Fruit fly (Drosophila melanogaster) whole organism, embryonic: ENCODE data around the gene RPA1.

Experiments
- Adf1 ChIP-seq: fragments of 200-800 bp; sonication (Bioruptor generic); IDR thresholded peaks from 2 replicates; pipeline ENCODE4 v1.3.6; 2022; ENCODE audit warnings: missing biosample characterization, missing genetic modification characterization
- Bdp1 ChIP-seq: fragments of 200-800 bp; sonication (Bioruptor generic); optimal IDR thresholded peaks from 3 replicates; lab custom pipeline; 2016; ENCODE audit warnings: missing biosample characterization, missing genetic modification characterization
- Blimp-1 ChIP-seq: fragments of 200-800 bp; sonication (Bioruptor generic); optimal IDR thresholded peaks from 3 replicates; lab custom pipeline; 2018; ENCODE audit warnings: missing biosample characterization, missing genetic modification characterization, mild to moderate bottlenecking, moderate library complexity, missing genetic modification reagents
- CG11695 ChIP-seq: fragments of 200-800 bp; sonication (Bioruptor generic); IDR thresholded peaks from 3 replicates; pipeline ENCODE4 v1.3.6; 2022; ENCODE audit warnings: missing biosample characterization, missing genetic modification characterization
- CG12071 ChIP-seq: fragments of 200-800 bp; sonication (Bioruptor generic); optimal IDR thresholded peaks from 3 replicates; lab custom pipeline; 2018; ENCODE audit warnings: missing biosample characterization, mild to moderate bottlenecking, missing genetic modification characterization
- CG12155 ChIP-seq: fragments of 200-800 bp; sonication (Bioruptor generic); optimal IDR thresholded peaks from 3 replicates; lab custom pipeline; 2016; ENCODE audit warnings: missing biosample characterization, missing genetic modification characterization
- CG15514 ChIP-seq: fragments of 200-800 bp; sonication (Bioruptor generic); optimal IDR thresholded peaks from 3 replicates; lab custom pipeline; 2017; ENCODE audit warnings: missing biosample characterization, missing genetic modification characterization, mild to moderate bottlenecking, moderate library complexity, missing genetic modification reagents
- CG1792 ChIP-seq: fragments of 200-800 bp; sonication (Bioruptor generic); optimal IDR thresholded peaks from 2 replicates; lab custom pipeline; 2016; ENCODE audit warnings: missing biosample characterization, missing genetic modification characterization
- CG3065 ChIP-seq: fragments of 200-800 bp; sonication (Bioruptor generic); optimal IDR thresholded peaks from 2 replicates; lab custom pipeline; 2016; ENCODE audit warnings: missing biosample characterization, missing genetic modification characterization
- CG32767 ChIP-seq: fragments of 200-800 bp; sonication (Bioruptor generic); IDR thresholded peaks from 2 replicates; pipeline ENCODE4 v1.3.6; 2022; ENCODE audit warnings: missing biosample characterization, missing genetic modification characterization
- CG3281 ChIP-seq: fragments of 200-800 bp; sonication (Bioruptor generic); optimal IDR thresholded peaks from 3 replicates; lab custom pipeline; 2017; ENCODE audit warnings: missing biosample characterization, mild to moderate bottlenecking, missing genetic modification characterization
- CG43689 ChIP-seq: fragments of 200-800 bp; sonication (Bioruptor generic); IDR thresholded peaks from 2 replicates; pipeline ENCODE4 v1.3.6; 2022; ENCODE audit warnings: missing biosample characterization, missing genetic modification characterization
- CG6683 ChIP-seq: fragments of 200-800 bp; sonication (Bioruptor generic); optimal IDR thresholded peaks from 2 replicates; lab custom pipeline; 2017; ENCODE audit warnings: missing biosample characterization, mild to moderate bottlenecking, missing genetic modification characterization, missing genetic modification reagents
- CG6854 ChIP-seq: fragments of 200-800 bp; sonication (Bioruptor generic); optimal IDR thresholded peaks from 3 replicates; lab custom pipeline; 2017; ENCODE audit warnings: missing biosample characterization, mild to moderate bottlenecking, missing genetic modification characterization
- CG7839 ChIP-seq: fragments of 200-800 bp; sonication (Bioruptor generic); optimal IDR thresholded peaks from 3 replicates; lab custom pipeline; 2018; ENCODE audit warnings: missing biosample characterization, mild to moderate bottlenecking, missing genetic modification characterization, moderate library complexity
- CG7987 ChIP-seq: fragments of 200-800 bp; sonication (Bioruptor generic); optimal IDR thresholded peaks from 2 replicates; lab custom pipeline; 2018; ENCODE audit warnings: missing biosample characterization, mild to moderate bottlenecking, missing genetic modification characterization, moderate library complexity
- CG9215 ChIP-seq: fragments of 200-800 bp; sonication (Bioruptor generic); IDR thresholded peaks from 2 replicates; pipeline ENCODE4 v1.3.6; 2022; ENCODE audit warnings: missing biosample characterization, missing genetic modification characterization
- CG9727 ChIP-seq: fragments of 200-800 bp; sonication (Bioruptor generic); optimal IDR thresholded peaks from 3 replicates; lab custom pipeline; 2017; ENCODE audit warnings: missing biosample characterization, mild to moderate bottlenecking, missing genetic modification characterization
- CHES-1-like ChIP-seq: fragments of 200-800 bp; sonication (Bioruptor generic); optimal IDR thresholded peaks from 2 replicates; lab custom pipeline; 2016; ENCODE audit warnings: missing biosample characterization, missing genetic modification characterization
- Dad ChIP-seq: fragments of 200-800 bp; sonication (Bioruptor generic); optimal IDR thresholded peaks from 3 replicates; lab custom pipeline; 2016; ENCODE audit warnings: missing biosample characterization, missing genetic modification characterization
- Dref ChIP-seq: fragments of 200-800 bp; sonication (Bioruptor generic); IDR thresholded peaks from 2 replicates; pipeline ENCODE4 v1.3.6; 2022; ENCODE audit warnings: missing biosample characterization, missing genetic modification characterization
- E2f2 ChIP-seq: fragments of 200-800 bp; sonication (Bioruptor generic); IDR thresholded peaks from 2 replicates; pipeline ENCODE4 v1.3.6; 2022; ENCODE audit warnings: missing biosample characterization, missing genetic modification characterization
- H2.0 ChIP-seq: fragments of 200-800 bp; sonication (Bioruptor generic); IDR thresholded peaks from 2 replicates; pipeline ENCODE4 v1.3.6; 2022; ENCODE audit warnings: missing biosample characterization, missing genetic modification characterization
- HLH4C ChIP-seq: fragments of 200-800 bp; sonication (Bioruptor generic); IDR thresholded peaks from 3 replicates; pipeline ENCODE4 v1.3.6; 2022; ENCODE audit warnings: missing biosample characterization, missing genetic modification characterization; ENCODE audit not compliant: partially characterized antibody
- Max ChIP-seq: fragments of 200-800 bp; sonication (Bioruptor generic); optimal IDR thresholded peaks from 2 replicates; lab custom pipeline; 2016; ENCODE audit warnings: missing biosample characterization, mild to moderate bottlenecking, missing genetic modification characterization
- NC2β ChIP-seq: fragments of 200-800 bp; sonication (Bioruptor generic); optimal IDR thresholded peaks from 2 replicates; lab custom pipeline; 2016; ENCODE audit warnings: missing biosample characterization, missing genetic modification characterization
- Six4 ChIP-seq: fragments of 200-800 bp; sonication (Bioruptor generic); optimal IDR thresholded peaks from 2 replicates; lab custom pipeline; 2016; ENCODE audit warnings: missing biosample characterization, missing genetic modification characterization
- Sry-δ ChIP-seq: fragments of 200-800 bp; sonication (Bioruptor generic); optimal IDR thresholded peaks from 2 replicates; lab custom pipeline; 2016; ENCODE audit warnings: missing biosample characterization, missing genetic modification characterization
- Ssrp ChIP-seq: fragments of 200-800 bp; sonication (Bioruptor generic); optimal IDR thresholded peaks from 2 replicates; lab custom pipeline; 2018; ENCODE audit warnings: missing biosample characterization, mild to moderate bottlenecking, missing genetic modification characterization, moderate library complexity
- Xbp1 ChIP-seq: fragments of 200-800 bp; sonication (Bioruptor generic); optimal IDR thresholded peaks from 3 replicates; lab custom pipeline; 2016; ENCODE audit warnings: missing biosample characterization, mild to moderate bottlenecking, missing genetic modification characterization
- YL-1 ChIP-seq: fragments of 200-800 bp; sonication (Bioruptor generic); optimal IDR thresholded peaks from 3 replicates; lab custom pipeline; 2017; ENCODE audit warnings: missing biosample characterization, mild to moderate bottlenecking, missing genetic modification characterization
- ash1 ChIP-seq: fragments of 200-800 bp; sonication (Bioruptor generic); optimal IDR thresholded peaks from 2 replicates; lab custom pipeline; 2018; ENCODE audit warnings: missing biosample characterization, mild to moderate bottlenecking, missing genetic modification characterization
- bsh ChIP-seq, 2 experiments: fragments of 200-800 bp; sonication (Bioruptor generic); optimal IDR thresholded peaks; 2 replicates each; lab custom pipeline; 2017 to 2018; ENCODE audit warnings: mild to moderate bottlenecking in 2 of 2, missing biosample characterization in 2 of 2, missing genetic modification characterization in 2 of 2, moderate library complexity in 1 of 2
- cg ChIP-seq: fragments of 200-800 bp; sonication (Bioruptor generic); optimal IDR thresholded peaks from 3 replicates; lab custom pipeline; 2019; ENCODE audit warnings: missing biosample characterization, mild to moderate bottlenecking, missing genetic modification characterization, moderate library complexity
- da ChIP-seq: fragments of 200-800 bp; sonication (Bioruptor generic); optimal IDR thresholded peaks from 2 replicates; lab custom pipeline; 2016; ENCODE audit warnings: missing biosample characterization, missing genetic modification characterization
- dmrt11E ChIP-seq: fragments of 200-800 bp; sonication (Bioruptor generic); optimal IDR thresholded peaks from 3 replicates; lab custom pipeline; 2018; ENCODE audit warnings: missing biosample characterization, mild to moderate bottlenecking, missing genetic modification characterization, moderate library complexity
- fd96Cb ChIP-seq: fragments of 200-800 bp; sonication (Bioruptor generic); optimal IDR thresholded peaks from 2 replicates; lab custom pipeline; 2018; ENCODE audit warnings: missing biosample characterization, mild to moderate bottlenecking, missing genetic modification characterization, moderate library complexity
- gem ChIP-seq: fragments of 200-800 bp; sonication (Bioruptor generic); optimal IDR thresholded peaks from 2 replicates; lab custom pipeline; 2019; ENCODE audit warnings: missing biosample characterization, mild to moderate bottlenecking, missing genetic modification characterization, moderate library complexity
- gfzf ChIP-seq: fragments of 200-800 bp; sonication (Bioruptor generic); optimal IDR thresholded peaks from 2 replicates; lab custom pipeline; 2016; ENCODE audit warnings: missing biosample characterization, mild to moderate bottlenecking, missing genetic modification characterization, moderate library complexity
- ham ChIP-seq: fragments of 200-800 bp; sonication (Bioruptor generic); IDR thresholded peaks from 2 replicates; pipeline ENCODE4 v1.3.6; 2022; ENCODE audit warnings: missing biosample characterization, missing genetic modification characterization
- hbn ChIP-seq: fragments of 200-800 bp; sonication (Bioruptor generic); IDR thresholded peaks from 2 replicates; pipeline ENCODE4 v1.3.6; 2022; ENCODE audit warnings: missing biosample characterization, missing genetic modification characterization; ENCODE audit not compliant: partially characterized antibody
- nerfin-1 ChIP-seq: fragments of 200-800 bp; sonication (Bioruptor generic); optimal IDR thresholded peaks from 3 replicates; lab custom pipeline; 2019; ENCODE audit warnings: missing biosample characterization, mild to moderate bottlenecking, missing genetic modification characterization, moderate library complexity
- phol ChIP-seq: fragments of 200-800 bp; sonication (Bioruptor generic); optimal IDR thresholded peaks from 3 replicates; lab custom pipeline; 2018; ENCODE audit warnings: missing biosample characterization, mild to moderate bottlenecking, missing genetic modification characterization, moderate library complexity
- psq ChIP-seq: fragments of 200-800 bp; sonication (Bioruptor generic); optimal IDR thresholded peaks from 2 replicates; lab custom pipeline; 2017; ENCODE audit warnings: missing biosample characterization, missing genetic modification characterization
- row ChIP-seq: fragments of 200-800 bp; sonication (Bioruptor generic); IDR thresholded peaks from 3 replicates; pipeline ENCODE4 v1.3.6; 2022; ENCODE audit warnings: missing biosample characterization, missing genetic modification characterization
- sima ChIP-seq: fragments of 200-800 bp; sonication (Bioruptor generic); optimal IDR thresholded peaks from 2 replicates; lab custom pipeline; 2016; ENCODE audit warnings: missing biosample characterization, missing genetic modification characterization
- slou ChIP-seq: fragments of 200-800 bp; sonication (Bioruptor generic); optimal IDR thresholded peaks from 3 replicates; lab custom pipeline; 2016; ENCODE audit warnings: missing biosample characterization, missing genetic modification characterization
- sob ChIP-seq: fragments of 200-800 bp; sonication (Bioruptor generic); IDR thresholded peaks from 2 replicates; pipeline ENCODE4 v1.3.6; 2022; ENCODE audit warnings: missing biosample characterization, missing genetic modification characterization
- tup ChIP-seq: fragments of 200-800 bp; sonication (Bioruptor generic); optimal IDR thresholded peaks from 2 replicates; lab custom pipeline; 2016; ENCODE audit warnings: missing biosample characterization, mild to moderate bottlenecking, missing genetic modification characterization, moderate library complexity
- vnd ChIP-seq: fragments of 200-800 bp; sonication (Bioruptor generic); IDR thresholded peaks from 3 replicates; pipeline ENCODE4 v1.3.6; 2022; ENCODE audit warnings: missing biosample characterization, missing genetic modification characterization; ENCODE audit not compliant: partially characterized antibody
- zfh2 ChIP-seq: fragments of 200-800 bp; sonication (Bioruptor generic); optimal IDR thresholded peaks from 2 replicates; lab custom pipeline; 2016; ENCODE audit warnings: missing biosample characterization, missing genetic modification characterization

The RPA1 gene

dm6 chr3R:8269740-8270139, 5.5 kb upstream of the RPA1 start, which contains the start of gene CG9630 (continued):
- no peak for TF ChIP-seq CG11695 (GFP tag; lab: Robert Waterston, UW)
- TF ChIP-seq cg (GFP tag; lab: Kevin White, UChicago), result no peak
- no peak for TF ChIP-seq CG12155 (GFP tag; lab: Kevin White, UChicago)
- TF ChIP-seq Dref (GFP tag; lab: Robert Waterston, UW), result peak; percentile 78
- peak; percentile 69 for TF ChIP-seq gfzf
- TF ChIP-seq da (GFP tag; lab: Kevin White, UChicago), result peak; percentile 10
- TF ChIP-seq phol, result peak; percentile 66
- TF ChIP-seq nerfin-1 (tag; lab: Kevin White, UChicago), result no peak
- no peak for TF ChIP-seq Blimp-1 (GFP tag; lab: Kevin White, UChicago)
- TF ChIP-seq CG3065 (GFP tag; lab: Kevin White, UChicago), result no peak
- TF ChIP-seq CG6854 (GFP tag; lab: Kevin White, UChicago), result no peak
- TF ChIP-seq slou (GFP tag; lab: Kevin White, UChicago), result no peak
- TF ChIP-seq CG32767, result no peak
- TF ChIP-seq E2f2 (GFP tag; lab: Robert Waterston, UW), result peak; percentile 100
- peak; percentile 55; the same call in 1 of the 2 replicates for TF ChIP-seq hbn (GFP tag; lab: Robert Waterston, UW)
- peak; percentile 47 for TF ChIP-seq CG7987 (GFP tag; lab: Kevin White, UChicago)
- TF ChIP-seq Dad, result no peak
- no peak for TF ChIP-seq psq
- TF ChIP-seq Xbp1 (GFP tag; lab: Kevin White, UChicago), result no peak
- TF ChIP-seq sob (GFP tag; lab: Robert Waterston, UW), result no peak
- TF ChIP-seq H2.0 (GFP tag; lab: Robert Waterston, UW), result no peak
- TF ChIP-seq Six4 (GFP tag; lab: Kevin White, UChicago), result no peak
- TF ChIP-seq bsh (GFP tag; optimal IDR thresholded peaks at IDR 0.05; lab: Kevin White, UChicago), result no peak
- no peak for TF ChIP-seq CG6683 (GFP tag; lab: Kevin White, UChicago)
- TF ChIP-seq zfh2 (GFP tag; lab: Kevin White, UChicago), result no peak
- TF ChIP-seq fd96Cb (tag; lab: Kevin White, UChicago), result no peak
- TF ChIP-seq vnd (GFP tag; lab: Robert Waterston, UW), result 0 out of 3 replicates have a peak, but pooled peaks have one; percentile 41
- TF ChIP-seq gem (tag; lab: Kevin White, UChicago), result no peak
- TF ChIP-seq CG15514 (GFP tag; lab: Kevin White, UChicago), result peak; percentile 87
- TF ChIP-seq ham (GFP tag; lab: Robert Waterston, UW), result no peak
- no peak for TF ChIP-seq ash1 (GFP tag; lab: Kevin White, UChicago)
- TF ChIP-seq dmrt11E (tag; lab: Kevin White, UChicago), result no peak
- no peak for TF ChIP-seq sima (GFP tag; lab: Kevin White, UChicago)
- TF ChIP-seq CG7839, result no peak
- peak; percentile 100 for TF ChIP-seq CG9215 (GFP tag; lab: Robert Waterston, UW)
- TF ChIP-seq CG3281 (GFP tag; lab: Kevin White, UChicago), result no peak
- TF ChIP-seq tup (GFP tag; lab: Kevin White, UChicago), result no peak
- TF ChIP-seq HLH4C (GFP tag; lab: Robert Waterston, UW), result peak; percentile 54; the same call in 2 of the 3 replicates
- peak; percentile 75 for TF ChIP-seq Sry-δ (GFP tag; lab: Kevin White, UChicago)
- TF ChIP-seq NC2β (GFP tag; lab: Kevin White, UChicago), result no peak
- peak; percentile 59 for TF ChIP-seq YL-1 (GFP tag; lab: Kevin White, UChicago)
- TF ChIP-seq Adf1 (GFP tag; lab: Robert Waterston, UW), result 0 out of 2 replicates have a peak, but pooled peaks have one; percentile 16
- no peak for TF ChIP-seq CG12071
- no peak for TF ChIP-seq row (GFP tag; lab: Robert Waterston, UW)
- TF ChIP-seq CG43689 (GFP tag; lab: Robert Waterston, UW), result no peak
- no peak for TF ChIP-seq CG9727 (GFP tag; lab: Kevin White, UChicago)
- no peak for TF ChIP-seq Bdp1 (GFP tag; lab: Kevin White, UChicago)
- peak; percentile 36 for TF ChIP-seq CHES-1-like (GFP tag; lab: Kevin White, UChicago)
- peak; percentile 88 for TF ChIP-seq Max
- no peak for TF ChIP-seq Ssrp
- no peak for TF ChIP-seq CG1792
